Worm (Caenorhabditis elegans) whole organism, L4/young adult: ENCODE data around the gene Y105C5A.1269.

Experiments used
- W03F9.2 ChIP-seq: fragments of 150-350 bp; optimal IDR thresholded peaks from 2 replicates; lab custom pipeline; 2014; ENCODE audit warnings: missing biosample characterization, missing genetic modification characterization
- him-1 ChIP-seq: sonication (generic microtip); optimal IDR thresholded peaks from 2 replicates; lab custom pipeline; 2016; ENCODE audit warnings: missing genotype, missing genetic modification reagents, missing genetic modification characterization, missing compliant biosample characterization

ce11 chrIV:15878262-15878661 lies 31.1 kb downstream of the Y105C5A.1269 start:
- TF ChIP-seq him-1 (no peak), W03F9.2 (no peak)
